Worm (Caenorhabditis elegans) whole organism, L2 larva: ENCODE results near the gene F53C3.6.

Experiments used
- C34F6.9 ChIP-seq: fragments of 150-350 bp; optimal IDR thresholded peaks from 2 replicates; lab custom pipeline; 2014; ENCODE audit warnings: missing biosample characterization, missing genetic modification characterization
- F13H6.1 ChIP-seq: sonication (generic microtip); optimal IDR thresholded peaks from 2 replicates; lab custom pipeline; 2016; ENCODE audit warnings: missing genetic modification characterization, missing compliant biosample characterization
- R02D3.7 ChIP-seq: fragments of 150-350 bp; optimal IDR thresholded peaks from 2 replicates; lab custom pipeline; 2014; ENCODE audit warnings: missing biosample characterization, missing genetic modification characterization
- ZK546.5 ChIP-seq: sonication (generic microtip); optimal IDR thresholded peaks from 2 replicates; lab custom pipeline; 2017; ENCODE audit warnings: missing biosample characterization, missing genetic modification characterization
- alr-1 ChIP-seq: fragments of 150-350 bp; optimal IDR thresholded peaks from 2 replicates; lab custom pipeline; 2014; ENCODE audit warnings: missing biosample characterization, missing genetic modification characterization
- ama-1 ChIP-seq: fragments of 150-350 bp; optimal IDR thresholded peaks from 2 replicates; lab custom pipeline; 2018; ENCODE audit warnings: inconsistent platforms
- blmp-1 ChIP-seq: sonication (generic microtip); optimal IDR thresholded peaks from 2 replicates; lab custom pipeline; 2017; ENCODE audit warnings: missing genetic modification characterization, mild to moderate bottlenecking, missing compliant biosample characterization, antibody characterized with exemption, moderate library complexity; ENCODE audit not compliant: insufficient read depth
- ceh-82 ChIP-seq: fragments of 150-350 bp; optimal IDR thresholded peaks from 2 replicates; lab custom pipeline; 2014; ENCODE audit warnings: missing biosample characterization, missing genetic modification characterization
- crh-2 ChIP-seq: sonication (generic microtip); optimal IDR thresholded peaks from 2 replicates; lab custom pipeline; 2017; ENCODE audit warnings: missing biosample characterization, missing genetic modification characterization
- dmd-4 ChIP-seq: sonication (generic microtip); optimal IDR thresholded peaks from 2 replicates; lab custom pipeline; 2017; ENCODE audit warnings: missing biosample characterization, missing genetic modification characterization
- egl-27 ChIP-seq: sonication (generic microtip); optimal IDR thresholded peaks from 3 replicates; lab custom pipeline; 2017; ENCODE audit warnings: missing biosample characterization, missing genetic modification reagents, missing genetic modification characterization
- elt-1 ChIP-seq: fragments of 150-350 bp; optimal IDR thresholded peaks from 2 replicates; lab custom pipeline; 2014; ENCODE audit warnings: missing biosample characterization, missing genetic modification characterization
- elt-3 ChIP-seq: sonication (generic microtip); optimal IDR thresholded peaks from 2 replicates; lab custom pipeline; 2017; ENCODE audit warnings: missing biosample characterization, missing genetic modification characterization
- fos-1 ChIP-seq: fragments of 150-350 bp; optimal IDR thresholded peaks from 2 replicates; lab custom pipeline; 2014; ENCODE audit warnings: missing biosample characterization, missing genetic modification characterization
- gmeb-1 ChIP-seq: fragments of 150-350 bp; optimal IDR thresholded peaks from 2 replicates; lab custom pipeline; 2014; ENCODE audit warnings: missing biosample characterization, missing genetic modification characterization
- lin-11 ChIP-seq: fragments of 150-350 bp; sonication (generic microtip); optimal IDR thresholded peaks from 2 replicates; lab custom pipeline; 2014; ENCODE audit warnings: missing biosample characterization, missing genetic modification characterization, inconsistent platforms, mixed read lengths
- lin-13 ChIP-seq: fragments of 150-350 bp; optimal IDR thresholded peaks from 2 replicates; lab custom pipeline; 2014; ENCODE audit warnings: missing biosample characterization, missing genetic modification reagents, missing genetic modification characterization
- lin-39 ChIP-seq: fragments of 150-350 bp; optimal IDR thresholded peaks from 2 replicates; lab custom pipeline; 2014; ENCODE audit warnings: missing biosample characterization, missing genetic modification reagents, missing genetic modification characterization
- lsy-2 ChIP-seq, 2 experiments: fragments of 150-350 bp in 1 of 2; sonication (generic microtip) in 1 of 2; optimal IDR thresholded peaks; 2 replicates each; lab custom pipeline; 2014 to 2017; ENCODE audit warnings: missing biosample characterization in 2 of 2, missing genetic modification characterization in 2 of 2
- mab-5 ChIP-seq: fragments of 150-350 bp; optimal IDR thresholded peaks from 2 replicates; lab custom pipeline; 2014; ENCODE audit warnings: missing biosample characterization, missing genetic modification characterization
- mdl-1 ChIP-seq, 2 experiments: fragments of 150-350 bp in 1 of 2; sonication (generic microtip) in 1 of 2; optimal IDR thresholded peaks; 2 replicates each; lab custom pipeline; 2017; ENCODE audit warnings: missing biosample characterization in 2 of 2, missing genetic modification characterization in 2 of 2
- nhr-10 ChIP-seq: sonication (generic microtip); optimal IDR thresholded peaks from 2 replicates; lab custom pipeline; 2017; ENCODE audit warnings: missing biosample characterization, missing genetic modification characterization
- nhr-11 ChIP-seq: fragments of 150-350 bp; optimal IDR thresholded peaks from 2 replicates; lab custom pipeline; 2014; ENCODE audit warnings: missing biosample characterization, missing genetic modification characterization
- nhr-129 ChIP-seq: fragments of 150-350 bp; optimal IDR thresholded peaks from 2 replicates; lab custom pipeline; 2014; ENCODE audit warnings: missing biosample characterization, missing genetic modification characterization
- nhr-21 ChIP-seq: fragments of 150-350 bp; optimal IDR thresholded peaks from 2 replicates; lab custom pipeline; 2014; ENCODE audit warnings: missing biosample characterization, missing genetic modification characterization
- nhr-23 ChIP-seq: fragments of 150-350 bp; optimal IDR thresholded peaks from 2 replicates; lab custom pipeline; 2014; ENCODE audit warnings: missing biosample characterization, missing genetic modification reagents, missing genetic modification characterization
- nhr-237 ChIP-seq: fragments of 150-350 bp; optimal IDR thresholded peaks from 2 replicates; lab custom pipeline; 2014; ENCODE audit warnings: missing biosample characterization, missing genetic modification characterization
- nhr-25 ChIP-seq: fragments of 150-350 bp; sonication (generic microtip); optimal IDR thresholded peaks from 3 replicates; lab custom pipeline; 2014; ENCODE audit warnings: missing biosample characterization, missing genetic modification characterization
- nhr-6 ChIP-seq: fragments of 150-350 bp; optimal IDR thresholded peaks from 2 replicates; lab custom pipeline; 2014; ENCODE audit warnings: missing biosample characterization, missing genetic modification characterization
- peb-1 ChIP-seq: fragments of 150-350 bp; optimal IDR thresholded peaks from 2 replicates; lab custom pipeline; 2014; ENCODE audit warnings: missing biosample characterization, missing genetic modification characterization
- sem-4 ChIP-seq: fragments of 150-350 bp; optimal IDR thresholded peaks from 2 replicates; lab custom pipeline; 2014; ENCODE audit warnings: missing biosample characterization, missing genetic modification reagents, missing genetic modification characterization
- skn-1 ChIP-seq: sonication (generic microtip); optimal IDR thresholded peaks from 2 replicates; lab custom pipeline; 2017; ENCODE audit warnings: missing biosample characterization, missing genetic modification characterization
- sma-3 ChIP-seq: sonication (generic microtip); optimal IDR thresholded peaks from 2 replicates; lab custom pipeline; 2016; ENCODE audit warnings: missing genetic modification reagents, missing genetic modification characterization, missing compliant biosample characterization
- sma-9 ChIP-seq, 2 experiments: fragments of 150-350 bp in 1 of 2; sonication (generic microtip) in 1 of 2; optimal IDR thresholded peaks; 2 replicates each; lab custom pipeline; 2014 to 2016; ENCODE audit warnings: missing genetic modification characterization in 2 of 2, mild to moderate bottlenecking in 1 of 2, missing biosample characterization in 1 of 2, missing compliant biosample characterization in 1 of 2, missing genetic modification reagents in 1 of 2, moderate library complexity in 1 of 2
- snpc-4 ChIP-seq: fragments of 150-350 bp; optimal IDR thresholded peaks from 2 replicates; lab custom pipeline; 2014; ENCODE audit warnings: missing biosample characterization, missing genetic modification characterization
- unc-39 ChIP-seq: fragments of 150-350 bp; optimal IDR thresholded peaks from 2 replicates; lab custom pipeline; 2014; ENCODE audit warnings: missing biosample characterization, missing genetic modification characterization
- unc-55 ChIP-seq: fragments of 150-350 bp; sonication (generic microtip); optimal IDR thresholded peaks from 3 replicates; lab custom pipeline; 2014; ENCODE audit warnings: missing biosample characterization, missing genetic modification reagents, missing genetic modification characterization
- unc-62 ChIP-seq: fragments of 150-350 bp; optimal IDR thresholded peaks from 2 replicates; lab custom pipeline; 2014; ENCODE audit warnings: missing biosample characterization, missing genetic modification reagents, missing genetic modification characterization
- zag-1 ChIP-seq: fragments of 150-350 bp; optimal IDR thresholded peaks from 2 replicates; lab custom pipeline; 2014; ENCODE audit warnings: missing biosample characterization, missing genetic modification characterization
- ztf-1 ChIP-seq: fragments of 200-800 bp; sonication (Bioruptor generic); conservative IDR thresholded peaks from 2 replicates; pipeline ENCODE4 v1.3.6; 2022; ENCODE audit warnings: missing genetic modification characterization, missing compliant biosample characterization
- ztf-11 ChIP-seq: sonication (generic microtip); optimal IDR thresholded peaks from 2 replicates; lab custom pipeline; 2017; ENCODE audit warnings: missing biosample characterization, missing genetic modification characterization
- ztf-4 ChIP-seq: fragments of 150-350 bp; optimal IDR thresholded peaks from 2 replicates; lab custom pipeline; 2014; ENCODE audit warnings: missing biosample characterization, missing genetic modification characterization

Gene F53C3.6

DNA sequence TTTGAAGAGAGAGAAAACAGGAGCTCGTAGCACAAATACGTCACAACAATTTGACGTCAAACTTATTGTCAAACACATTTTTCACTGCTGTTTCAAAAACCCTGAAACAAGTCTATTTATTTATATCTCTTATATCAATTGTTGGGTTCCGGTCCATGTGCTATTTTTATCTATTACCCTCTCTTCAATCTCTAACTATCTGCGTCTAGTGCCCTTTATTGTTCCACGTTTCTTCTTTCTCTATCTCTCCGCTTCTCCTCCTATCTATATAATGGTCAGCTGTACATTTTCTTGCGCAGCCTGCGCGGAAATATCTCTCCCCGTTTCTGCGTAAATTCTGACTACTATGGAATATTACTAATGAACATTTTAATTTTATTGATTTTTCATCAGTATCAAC, 1.0 kb upstream of the F53C3.6 start:
- TF ChIP-seq elt-3 (tag; lab: Kevin White, UChicago) (no peak), alr-1 (no peak), dmd-4 (no peak), gmeb-1 (tag; lab: Kevin White, UChicago) (peak; percentile 10), unc-62 (GFP tag; lab: Kevin White, UChicago) (no peak), blmp-1 (no peak), fos-1 (tag; lab: Kevin White, UChicago) (no peak), ztf-1 (GFP tag; lab: Robert Waterston, UW) (no peak), lin-13 (peak; percentile 59), C34F6.9 (tag; lab: Kevin White, UChicago) (peak; percentile 59), lin-39 (tag; lab: Kevin White, UChicago) (no peak), sma-9 (GFP tag; optimal IDR thresholded peaks at IDR 0.05; lab: Kevin White, UChicago) (peak; percentile 85), sma-9 (tag; optimal IDR thresholded peaks at IDR 0.05; lab: Kevin White, UChicago) (no peak), skn-1 (no peak), peb-1 (tag; lab: Kevin White, UChicago) (no peak), R02D3.7 (tag; lab: Kevin White, UChicago) (no peak), nhr-23 (tag; lab: Kevin White, UChicago) (no peak), lin-11 (tag; lab: Kevin White, UChicago) (no peak), unc-55 (GFP tag; lab: Kevin White, UChicago) (peak; percentile 50), nhr-129 (tag; lab: Kevin White, UChicago) (peak; percentile 27), sma-3 (GFP tag; lab: Kevin White, UChicago) (peak; percentile 14), nhr-25 (tag; lab: Kevin White, UChicago) (peak; percentile 48), F13H6.1 (tag; lab: Kevin White, UChicago) (peak; percentile 73), ceh-82 (tag; lab: Kevin White, UChicago) (no peak), ztf-4 (no peak), unc-39 (no peak), nhr-21 (tag; lab: Kevin White, UChicago) (peak; percentile 38), mab-5 (tag; lab: Kevin White, UChicago) (no peak), crh-2 (tag; lab: Kevin White, UChicago) (peak; percentile 78), nhr-11 (tag; lab: Kevin White, UChicago) (no peak), zag-1 (tag; lab: Kevin White, UChicago) (no peak), nhr-237 (no peak), mdl-1 (tag; optimal IDR thresholded peaks at IDR 0.05; lab: Kevin White, UChicago) (no peak), ama-1 (no peak), elt-1 (tag; lab: Kevin White, UChicago) (no peak), lsy-2 (tag; optimal IDR thresholded peaks at IDR 0.05; lab: Kevin White, UChicago) (peak in 1 of 2 experiments; percentile 57), nhr-6 (tag; lab: Kevin White, UChicago) (no peak), nhr-10 (tag; lab: Kevin White, UChicago) (no peak)
- TF ChIP-seq, all 48 proteins: peak for 12

DNA sequence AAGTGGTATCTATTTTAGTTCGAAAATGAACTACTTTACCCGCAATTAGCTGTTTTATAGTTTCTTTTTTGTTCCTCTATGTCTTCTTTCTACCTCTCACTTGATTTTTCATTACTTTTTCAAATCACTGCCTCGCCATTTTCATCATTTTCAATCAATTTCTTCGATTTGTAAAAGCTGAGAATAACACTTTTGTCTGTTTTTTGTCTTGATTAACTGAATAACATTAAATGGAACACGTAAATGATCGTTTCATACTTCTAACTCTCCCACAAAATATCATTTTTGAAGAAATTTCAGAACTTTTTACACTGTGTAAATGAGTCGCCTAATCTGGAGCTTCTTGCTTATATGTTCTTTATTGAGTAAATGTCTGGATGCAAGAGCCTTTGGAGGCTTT, 3.2 kb downstream of the F53C3.6 start, which contains the start of gene F53C3.4:
TSS of gene F53C3.4 (plus strand) at position 301 of the 400 bp plus-strand sequence.
- TF ChIP-seq nhr-23 (tag; lab: Kevin White, UChicago): no peak
- TF ChIP-seq nhr-6 (tag; lab: Kevin White, UChicago): no peak
- no peak for TF ChIP-seq dmd-4
- no peak for TF ChIP-seq lin-39 (tag; lab: Kevin White, UChicago)
- TF ChIP-seq unc-55 (GFP tag; lab: Kevin White, UChicago): no peak
- TF ChIP-seq mab-5 (tag; lab: Kevin White, UChicago): no peak
- TF ChIP-seq nhr-10 (tag; lab: Kevin White, UChicago): no peak
- TF ChIP-seq F13H6.1 (tag; lab: Kevin White, UChicago): no peak
- no peak for TF ChIP-seq unc-39
- no peak for TF ChIP-seq sem-4 (tag; lab: Kevin White, UChicago)
- TF ChIP-seq ZK546.5 (tag; lab: Kevin White, UChicago): no peak
- no peak for TF ChIP-seq lin-13
- no peak for TF ChIP-seq snpc-4
- no peak for TF ChIP-seq blmp-1
- no peak for TF ChIP-seq mdl-1 (tag; optimal IDR thresholded peaks at IDR 0.05; lab: Kevin White, UChicago)
- TF ChIP-seq lsy-2 (tag; optimal IDR thresholded peaks at IDR 0.05; lab: Kevin White, UChicago): no peak
- TF ChIP-seq ztf-11 (tag; lab: Kevin White, UChicago): no peak
- no peak for TF ChIP-seq egl-27 (tag; lab: Kevin White, UChicago)
